Worm (Caenorhabditis elegans) whole organism, L4/young adult: ENCODE results near the gene srz-75.

ENCODE experiments used
- W03F9.2 ChIP-seq: fragments of 150-350 bp; optimal IDR thresholded peaks from 2 replicates; lab custom pipeline; 2014; ENCODE audit warnings: missing biosample characterization, missing genetic modification characterization
- him-1 ChIP-seq: sonication (generic microtip); optimal IDR thresholded peaks from 2 replicates; lab custom pipeline; 2016; ENCODE audit warnings: missing genotype, missing genetic modification reagents, missing genetic modification characterization, missing compliant biosample characterization

DNA sequence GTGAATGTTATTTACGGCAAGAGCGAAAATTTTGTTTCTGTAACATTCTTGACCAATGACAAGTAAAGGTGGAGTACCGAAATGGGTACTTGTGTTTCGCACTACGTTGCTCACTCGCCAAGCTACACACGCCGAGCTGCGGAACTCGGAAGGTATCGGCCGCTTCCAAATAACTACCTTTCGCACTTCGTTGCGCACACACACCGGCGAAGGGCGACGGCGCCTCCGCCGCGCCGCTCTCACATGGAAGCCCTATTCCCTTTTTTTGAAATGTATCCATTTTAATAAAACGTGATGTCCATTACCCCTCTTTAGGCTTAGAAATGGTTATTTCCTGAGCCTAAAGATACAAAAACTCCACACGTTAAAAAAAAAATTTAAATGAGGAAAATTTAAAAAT, 16.3 kb upstream of the srz-75 start:
- no peak for TF ChIP-seq W03F9.2
- no peak for TF ChIP-seq him-1 (tag; lab: Kevin White, UChicago)
